Fruit fly (Drosophila melanogaster) whole organism, prepupa: ENCODE measurements around the gene lic.

ENCODE experiments used
- Blimp-1 ChIP-seq: fragments of 200-800 bp; sonication (Bioruptor generic); optimal IDR thresholded peaks from 3 replicates; lab custom pipeline; 2017; ENCODE audit warnings: missing biosample characterization, missing genetic modification characterization, mild to moderate bottlenecking, moderate library complexity, missing genetic modification reagents
- CG11294 ChIP-seq: fragments of 200-800 bp; sonication (Bioruptor generic); IDR thresholded peaks from 2 replicates; pipeline ENCODE4 v1.3.6; 2022; ENCODE audit warnings: missing biosample characterization, missing genetic modification characterization
- CG11762 ChIP-seq: fragments of 200-800 bp; sonication (Bioruptor generic); optimal IDR thresholded peaks from 3 replicates; lab custom pipeline; 2016; ENCODE audit warnings: missing biosample characterization, missing genetic modification characterization; ENCODE audit not compliant: insufficient read depth
- CG11902 ChIP-seq: fragments of 200-800 bp; sonication (Bioruptor generic); optimal IDR thresholded peaks from 3 replicates; lab custom pipeline; 2016; ENCODE audit warnings: missing biosample characterization, missing genetic modification characterization
- CG16779 ChIP-seq: fragments of 200-800 bp; sonication (Bioruptor generic); optimal IDR thresholded peaks from 3 replicates; lab custom pipeline; 2017; ENCODE audit warnings: missing biosample characterization, mild to moderate bottlenecking, missing genetic modification characterization
- CG3032 ChIP-seq: fragments of 200-800 bp; optimal IDR thresholded peaks from 2 replicates; lab custom pipeline; 2019; ENCODE audit warnings: missing biosample characterization, mild to moderate bottlenecking, missing genetic modification characterization, moderate library complexity
- CG32006 ChIP-seq: fragments of 200-800 bp; sonication (Bioruptor generic); optimal IDR thresholded peaks from 3 replicates; lab custom pipeline; 2017; ENCODE audit warnings: missing biosample characterization, mild to moderate bottlenecking, missing genetic modification characterization
- CG3919 ChIP-seq: fragments of 200-800 bp; sonication (Bioruptor generic); optimal IDR thresholded peaks from 3 replicates; lab custom pipeline; 2016; ENCODE audit warnings: missing biosample characterization, missing genetic modification characterization
- CG6163 ChIP-seq: fragments of 200-800 bp; sonication (Bioruptor generic); IDR thresholded peaks from 3 replicates; pipeline ENCODE4 v1.3.6; 2022; ENCODE audit warnings: missing biosample characterization, missing genetic modification characterization
- CG6276 ChIP-seq: fragments of 200-800 bp; sonication (Bioruptor generic); optimal IDR thresholded peaks from 2 replicates; lab custom pipeline; 2017; ENCODE audit warnings: missing biosample characterization, mild to moderate bottlenecking, missing genetic modification characterization
- CG6792 ChIP-seq: fragments of 200-800 bp; sonication (Bioruptor generic); optimal IDR thresholded peaks from 3 replicates; lab custom pipeline; 2016; ENCODE audit warnings: missing biosample characterization, missing genetic modification characterization
- CG6808 ChIP-seq: fragments of 200-800 bp; sonication (Bioruptor generic); optimal IDR thresholded peaks from 3 replicates; lab custom pipeline; 2017; ENCODE audit warnings: missing biosample characterization, missing genetic modification characterization, mild to moderate bottlenecking, moderate library complexity, missing genetic modification reagents
- CG6854 ChIP-seq: fragments of 200-800 bp; sonication (Bioruptor generic); optimal IDR thresholded peaks from 2 replicates; lab custom pipeline; 2017; ENCODE audit warnings: missing biosample characterization, mild to moderate bottlenecking, missing genetic modification characterization
- CG7368 ChIP-seq: fragments of 200-800 bp; sonication (Bioruptor generic); optimal IDR thresholded peaks from 3 replicates; lab custom pipeline; 2016; ENCODE audit warnings: missing biosample characterization, missing genetic modification characterization
- CG8119 ChIP-seq: fragments of 200-800 bp; sonication (Bioruptor generic); IDR thresholded peaks from 3 replicates; pipeline ENCODE4 v1.3.6; 2022; ENCODE audit warnings: missing biosample characterization, missing genetic modification characterization
- CG8319 ChIP-seq: fragments of 200-800 bp; sonication (Bioruptor generic); optimal IDR thresholded peaks from 3 replicates; lab custom pipeline; 2016; ENCODE audit warnings: missing biosample characterization, missing genetic modification characterization
- CG8632 ChIP-seq: fragments of 200-800 bp; sonication (Bioruptor generic); optimal IDR thresholded peaks from 3 replicates; lab custom pipeline; 2016; ENCODE audit warnings: missing biosample characterization, missing genetic modification characterization
- CG9139 ChIP-seq: fragments of 200-800 bp; sonication (Bioruptor generic); optimal IDR thresholded peaks from 3 replicates; lab custom pipeline; 2017; ENCODE audit warnings: missing biosample characterization, mild to moderate bottlenecking, missing genetic modification characterization
- Eip75B ChIP-seq: fragments of 200-800 bp; sonication (Bioruptor generic); optimal IDR thresholded peaks from 3 replicates; lab custom pipeline; 2016; ENCODE audit warnings: missing biosample characterization, missing genetic modification characterization
- Eip78C ChIP-seq: fragments of 200-800 bp; sonication (Bioruptor generic); peaks from one replicate; lab custom pipeline; 2016; ENCODE audit warnings: missing biosample characterization, missing genetic modification characterization
- Ets21C ChIP-seq: fragments of 200-800 bp; sonication (Bioruptor generic); optimal IDR thresholded peaks from 3 replicates; lab custom pipeline; 2016; ENCODE audit warnings: missing biosample characterization, missing genetic modification characterization
- Ets96B ChIP-seq: fragments of 200-800 bp; optimal IDR thresholded peaks from 2 replicates; lab custom pipeline; 2019; ENCODE audit warnings: missing biosample characterization, mild to moderate bottlenecking, missing genetic modification characterization, moderate library complexity
- Hr38 ChIP-seq: sonication (Bioruptor generic); optimal IDR thresholded peaks from 2 replicates; lab custom pipeline; 2016; ENCODE audit warnings: missing biosample characterization, missing genetic modification characterization
- Hr4 ChIP-seq: fragments of 200-800 bp; sonication (Bioruptor generic); optimal IDR thresholded peaks from 3 replicates; lab custom pipeline; 2016; ENCODE audit warnings: missing biosample characterization, missing genetic modification characterization
- Lpt ChIP-seq: fragments of 200-800 bp; sonication (Bioruptor generic); optimal IDR thresholded peaks from 3 replicates; lab custom pipeline; 2016; ENCODE audit warnings: missing biosample characterization, missing genetic modification characterization
- Met ChIP-seq: fragments of 200-800 bp; sonication (Bioruptor generic); optimal IDR thresholded peaks from 3 replicates; lab custom pipeline; 2016; ENCODE audit warnings: missing biosample characterization, missing genetic modification characterization
- OdsH ChIP-seq: fragments of 200-800 bp; sonication (Bioruptor generic); optimal IDR thresholded peaks from 3 replicates; lab custom pipeline; 2016; ENCODE audit warnings: missing biosample characterization, missing genetic modification characterization
- Sox102F ChIP-seq: fragments of 200-800 bp; sonication (Bioruptor generic); optimal IDR thresholded peaks from 2 replicates; lab custom pipeline; 2016; ENCODE audit warnings: missing biosample characterization, mild to moderate bottlenecking, missing genetic modification characterization
- Sox14 ChIP-seq: fragments of 200-800 bp; sonication (Bioruptor generic); optimal IDR thresholded peaks from 3 replicates; lab custom pipeline; 2016; ENCODE audit warnings: missing biosample characterization, missing genetic modification characterization
- Sox15 ChIP-seq: fragments of 200-800 bp; sonication (Bioruptor generic); optimal IDR thresholded peaks from 3 replicates; lab custom pipeline; 2016; ENCODE audit warnings: missing biosample characterization, missing genetic modification characterization
- achi ChIP-seq: fragments of 200-800 bp; sonication (Bioruptor generic); optimal IDR thresholded peaks from 3 replicates; lab custom pipeline; 2016; ENCODE audit warnings: missing biosample characterization, missing genetic modification characterization
- acj6 ChIP-seq: fragments of 200-800 bp; sonication (Bioruptor generic); optimal IDR thresholded peaks from 3 replicates; lab custom pipeline; 2016; ENCODE audit warnings: missing biosample characterization, missing genetic modification characterization
- cyc ChIP-seq: fragments of 200-800 bp; sonication (Bioruptor generic); optimal IDR thresholded peaks from 3 replicates; lab custom pipeline; 2016; ENCODE audit warnings: missing biosample characterization, missing genetic modification characterization
- dac ChIP-seq: fragments of 200-800 bp; sonication (Bioruptor generic); optimal IDR thresholded peaks from 2 replicates; lab custom pipeline; 2017; ENCODE audit warnings: missing biosample characterization, mild to moderate bottlenecking, missing genetic modification characterization
- esn ChIP-seq: fragments of 200-800 bp; sonication (Bioruptor generic); optimal IDR thresholded peaks from 2 replicates; lab custom pipeline; 2016; ENCODE audit warnings: missing biosample characterization, mild to moderate bottlenecking, missing genetic modification characterization, moderate library complexity
- fd59A ChIP-seq: fragments of 200-800 bp; sonication (Bioruptor generic); optimal IDR thresholded peaks from 2 replicates; lab custom pipeline; 2017; ENCODE audit warnings: missing biosample characterization, mild to moderate bottlenecking, missing genetic modification characterization, missing genetic modification reagents
- fkh ChIP-seq: fragments of 200-800 bp; sonication (Bioruptor generic); optimal IDR thresholded peaks from 3 replicates; lab custom pipeline; 2017; ENCODE audit warnings: missing biosample characterization, mild to moderate bottlenecking, missing genetic modification characterization, moderate library complexity
- lz ChIP-seq: fragments of 200-800 bp; sonication (Bioruptor generic); optimal IDR thresholded peaks from 3 replicates; lab custom pipeline; 2016; ENCODE audit warnings: missing biosample characterization, missing genetic modification characterization
- net ChIP-seq: fragments of 200-800 bp; sonication (Bioruptor generic); optimal IDR thresholded peaks from 3 replicates; lab custom pipeline; 2016; ENCODE audit warnings: missing biosample characterization, missing genetic modification characterization
- pdm3 ChIP-seq: fragments of 200-800 bp; sonication (Bioruptor generic); optimal IDR thresholded peaks from 3 replicates; lab custom pipeline; 2016; ENCODE audit warnings: missing biosample characterization, missing genetic modification characterization
- salr ChIP-seq, 2 experiments: fragments of 200-800 bp; sonication (Bioruptor generic); optimal IDR thresholded peaks; 3 replicates each; lab custom pipeline; 2016 to 2018; ENCODE audit warnings: missing biosample characterization in 2 of 2, missing genetic modification characterization in 2 of 2, mild to moderate bottlenecking in 1 of 2
- spab ChIP-seq: fragments of 200-800 bp; sonication (Bioruptor generic); optimal IDR thresholded peaks from 2 replicates; lab custom pipeline; 2017; ENCODE audit warnings: missing biosample characterization, mild to moderate bottlenecking, missing genetic modification characterization, missing genetic modification reagents
- ss ChIP-seq, 2 experiments: fragments of 200-800 bp; sonication (Bioruptor generic); optimal IDR thresholded peaks; 2 replicates in 1 of 2; 3 replicates in 1 of 2; lab custom pipeline; 2017 to 2018; ENCODE audit warnings: mild to moderate bottlenecking in 2 of 2, missing biosample characterization in 2 of 2, missing genetic modification characterization in 2 of 2, moderate library complexity in 1 of 2
- svp ChIP-seq: fragments of 200-800 bp; sonication (Bioruptor generic); peaks from one replicate; lab custom pipeline; 2016; ENCODE audit warnings: missing biosample characterization, missing genetic modification characterization
- topi ChIP-seq: fragments of 200-800 bp; sonication (Bioruptor generic); optimal IDR thresholded peaks from 3 replicates; lab custom pipeline; 2016; ENCODE audit warnings: missing biosample characterization, missing genetic modification characterization
- vri ChIP-seq: fragments of 200-800 bp; sonication (Bioruptor generic); optimal IDR thresholded peaks from 3 replicates; lab custom pipeline; 2016; ENCODE audit warnings: missing biosample characterization, mild to moderate bottlenecking, missing genetic modification characterization

Gene lic

dm6 chrX:13094085-13094764 is 3.3 kb downstream of the lic start, which contains the start of gene CG2200 (continued):
- TF ChIP-seq Hr4 (GFP tag; lab: Kevin White, UChicago) (peak; percentile 70), CG6276 (GFP tag; lab: Kevin White, UChicago) (no peak), CG3032 (tag; lab: Kevin White, UChicago) (peak; percentile 66), achi (peak; percentile 69), CG8119 (GFP tag; lab: Robert Waterston, UW) (peak; percentile 57; the same call in 2 of the 3 replicates), vri (GFP tag; lab: Kevin White, UChicago) (peak; percentile 68), fkh (GFP tag; lab: Kevin White, UChicago) (peak; percentile 50), CG6854 (peak; percentile 29), lz (GFP tag; lab: Kevin White, UChicago) (peak; percentile 78), salr (GFP tag; optimal IDR thresholded peaks at IDR 0.05; lab: Kevin White, UChicago) (peak in 1 of 2 experiments; percentile 19), CG11902 (GFP tag; lab: Kevin White, UChicago) (peak; percentile 35), Sox102F (GFP tag; lab: Kevin White, UChicago) (peak; percentile 82), CG7368 (GFP tag; lab: Kevin White, UChicago) (peak; percentile 71), CG9139 (GFP tag; lab: Kevin White, UChicago) (no peak), Met (GFP tag; lab: Kevin White, UChicago) (peak; percentile 73)

dm6 chrX:13099919-13100318 is 9.0 kb downstream of the lic start:
- TF ChIP-seq CG7368 (GFP tag; lab: Kevin White, UChicago) (peak; percentile 34), dac (GFP tag; lab: Kevin White, UChicago) (no peak), CG32006 (GFP tag; lab: Kevin White, UChicago) (peak; percentile 64), lz (GFP tag; lab: Kevin White, UChicago) (peak; percentile 68), OdsH (peak; percentile 60), CG9139 (GFP tag; lab: Kevin White, UChicago) (no peak), net (GFP tag; lab: Kevin White, UChicago) (peak; percentile 50), acj6 (GFP tag; lab: Kevin White, UChicago) (peak; percentile 67), CG3919 (peak; percentile 62), salr (GFP tag; optimal IDR thresholded peaks at IDR 0.05; lab: Kevin White, UChicago) (peak in 1 of 2 experiments; percentile 8), svp (GFP tag; lab: Kevin White, UChicago) (peak; percentile 84), Eip78C (GFP tag; lab: Kevin White, UChicago) (peak; percentile 50), CG6808 (GFP tag; lab: Kevin White, UChicago) (no peak), vri (GFP tag; lab: Kevin White, UChicago) (peak; percentile 55), Hr38 (no peak), spab (GFP tag; lab: Kevin White, UChicago) (peak; percentile 11), Blimp-1 (GFP tag; lab: Kevin White, UChicago) (peak; percentile 48), CG8632 (peak; percentile 64), CG16779 (tag; lab: Kevin White, UChicago) (no peak), Ets96B (tag; lab: Kevin White, UChicago) (peak; percentile 48), pdm3 (GFP tag; lab: Kevin White, UChicago) (peak; percentile 40), Lpt (GFP tag; lab: Kevin White, UChicago) (peak; percentile 1), CG6854 (peak; percentile 63), esn (peak; percentile 72), Ets21C (GFP tag; lab: Kevin White, UChicago) (peak; percentile 27), CG11762 (GFP tag; lab: Kevin White, UChicago) (no peak), Sox102F (GFP tag; lab: Kevin White, UChicago) (peak; percentile 59), CG11902 (GFP tag; lab: Kevin White, UChicago) (peak; percentile 14), Sox15 (peak; percentile 45), CG8319 (GFP tag; lab: Kevin White, UChicago) (peak; percentile 26), CG11294 (GFP tag; lab: Robert Waterston, UW) (peak; percentile 56; the same call in 1 of the 2 replicates), CG6163 (GFP tag; lab: Robert Waterston, UW) (peak; percentile 84), fd59A (GFP tag; lab: Kevin White, UChicago) (no peak), cyc (GFP tag; lab: Kevin White, UChicago) (peak; percentile 43), Eip75B (GFP tag; lab: Kevin White, UChicago) (peak; percentile 13), fkh (GFP tag; lab: Kevin White, UChicago) (peak; percentile 33), Met (GFP tag; lab: Kevin White, UChicago) (peak; percentile 43), topi (peak; percentile 73), Sox14 (GFP tag; lab: Kevin White, UChicago) (peak; percentile 24), CG3032 (tag; lab: Kevin White, UChicago) (peak; percentile 52), ss (GFP tag; optimal IDR thresholded peaks at IDR 0.05; lab: Kevin White, UChicago) (no peak), CG6792 (GFP tag; lab: Kevin White, UChicago) (peak; percentile 44)
